Fruit fly (Drosophila melanogaster) whole organism, adult: ENCODE measurements around the gene CG14969.

Experiments used
- CG11617 ChIP-seq: fragments of 200-800 bp; sonication (Bioruptor generic); optimal IDR thresholded peaks from 2 replicates; lab custom pipeline; 2017; ENCODE audit warnings: mild to moderate bottlenecking, missing biosample characterization, missing genetic modification reagents, missing genetic modification characterization
- CG12768 ChIP-seq: fragments of 200-800 bp; sonication (Bioruptor generic); optimal IDR thresholded peaks from 2 replicates; lab custom pipeline; 2017; ENCODE audit warnings: missing biosample characterization, missing genetic modification characterization, mild to moderate bottlenecking, moderate library complexity, missing genetic modification reagents
- CG14711 ChIP-seq: fragments of 200-800 bp; sonication (Bioruptor generic); optimal IDR thresholded peaks from 2 replicates; lab custom pipeline; 2018; ENCODE audit warnings: missing biosample characterization, mild to moderate bottlenecking, missing genetic modification characterization, moderate library complexity
- CG1620 ChIP-seq: fragments of 200-800 bp; sonication (Bioruptor generic); optimal IDR thresholded peaks from 2 replicates; lab custom pipeline; 2016; ENCODE audit warnings: missing biosample characterization, missing genetic modification characterization
- CG33017 ChIP-seq: fragments of 200-800 bp; sonication (Bioruptor generic); optimal IDR thresholded peaks from 2 replicates; lab custom pipeline; 2018; ENCODE audit warnings: missing biosample characterization, mild to moderate bottlenecking, missing genetic modification characterization, moderate library complexity
- CG5204 ChIP-seq: fragments of 200-800 bp; sonication (Bioruptor generic); optimal IDR thresholded peaks from 2 replicates; lab custom pipeline; 2016; ENCODE audit warnings: missing biosample characterization, missing genetic modification characterization
- CG7045 ChIP-seq: fragments of 200-800 bp; sonication (Bioruptor generic); optimal IDR thresholded peaks from 2 replicates; lab custom pipeline; 2017; ENCODE audit warnings: missing biosample characterization, mild to moderate bottlenecking, missing genetic modification characterization
- CG7101 ChIP-seq: fragments of 200-800 bp; sonication (Bioruptor generic); optimal IDR thresholded peaks from 2 replicates; lab custom pipeline; 2018; ENCODE audit warnings: missing biosample characterization, mild to moderate bottlenecking, missing genetic modification characterization, moderate library complexity
- Clk ChIP-seq: fragments of 200-800 bp; sonication (Bioruptor generic); optimal IDR thresholded peaks from 2 replicates; lab custom pipeline; 2017; ENCODE audit warnings: missing biosample characterization, missing genetic modification characterization
- Crg-1 ChIP-seq: fragments of 200-800 bp; sonication (Bioruptor generic); optimal IDR thresholded peaks from 2 replicates; lab custom pipeline; 2016; ENCODE audit warnings: missing biosample characterization, missing genetic modification characterization
- Hr96 ChIP-seq: fragments of 200-800 bp; sonication (Bioruptor generic); optimal IDR thresholded peaks from 2 replicates; lab custom pipeline; 2016; ENCODE audit warnings: missing biosample characterization, missing genetic modification characterization
- Mnt ChIP-seq: fragments of 200-800 bp; sonication (Bioruptor generic); optimal IDR thresholded peaks from 2 replicates; lab custom pipeline; 2016; ENCODE audit warnings: missing biosample characterization, mild to moderate bottlenecking, missing genetic modification characterization
- bab1 ChIP-seq: fragments of 200-800 bp; sonication (Bioruptor generic); optimal IDR thresholded peaks from 3 replicates; lab custom pipeline; 2019; ENCODE audit warnings: missing biosample characterization, mild to moderate bottlenecking, missing genetic modification characterization, moderate library complexity
- cic ChIP-seq: fragments of 200-800 bp; sonication (Bioruptor generic); optimal IDR thresholded peaks from 2 replicates; lab custom pipeline; 2017; ENCODE audit warnings: missing biosample characterization, mild to moderate bottlenecking, missing genetic modification characterization, moderate library complexity
- cnc ChIP-seq, 2 experiments: fragments of >200 bp; optimal IDR thresholded peaks; 2 replicates each; lab custom pipeline; 2017
- kay ChIP-seq: fragments of 200-800 bp; sonication (Bioruptor generic); peaks from one replicate; lab custom pipeline; 2016; ENCODE audit warnings: missing biosample characterization, missing genetic modification characterization, borderline replicate concordance
- ovo ChIP-seq: fragments of 200-800 bp; sonication (Bioruptor generic); optimal IDR thresholded peaks from 2 replicates; lab custom pipeline; 2016; ENCODE audit warnings: missing biosample characterization, missing genetic modification characterization
- pad ChIP-seq: fragments of 200-800 bp; sonication (Bioruptor generic); optimal IDR thresholded peaks from 3 replicates; lab custom pipeline; 2017; ENCODE audit warnings: missing biosample characterization, missing genetic modification characterization, mild to moderate bottlenecking, moderate library complexity, missing genetic modification reagents
- tj ChIP-seq: fragments of 200-800 bp; sonication (Bioruptor generic); optimal IDR thresholded peaks from 3 replicates; lab custom pipeline; 2017; ENCODE audit warnings: missing biosample characterization, mild to moderate bottlenecking, missing genetic modification characterization, moderate library complexity
- toe ChIP-seq: fragments of 200-800 bp; sonication (Bioruptor generic); optimal IDR thresholded peaks from 2 replicates; lab custom pipeline; 2016; ENCODE audit warnings: missing biosample characterization, missing genetic modification characterization

Gene CG14969

DNA sequence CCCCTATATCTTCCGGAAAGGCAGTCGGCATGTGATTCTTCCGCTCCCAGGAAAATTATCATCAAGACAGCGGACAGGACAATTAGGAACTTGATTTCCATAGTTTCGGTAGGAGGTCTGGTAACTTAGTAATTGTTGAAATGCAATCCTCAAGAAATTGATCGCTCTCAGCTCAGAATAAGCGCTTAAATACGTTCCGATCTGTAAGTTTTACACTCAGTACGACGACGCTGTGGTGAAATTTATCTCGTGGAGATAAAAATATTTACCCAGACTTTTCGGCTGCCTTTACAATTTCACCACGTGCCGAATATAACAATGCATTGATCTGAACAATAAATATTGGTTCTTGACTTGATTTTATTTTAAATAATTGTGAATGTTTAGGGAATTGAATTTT, 910 bp upstream of the CG14969 start, which contains the start of gene Drsl1:
TSS of gene Drsl1 (minus strand) at position 101 of the 400 bp plus-strand sequence.
- TF ChIP-seq CG11617 (GFP tag; lab: Kevin White, UChicago) (no peak), CG12768 (no peak), kay (GFP tag; lab: Kevin White, UChicago) (no peak), CG33017 (no peak), cic (GFP tag; lab: Kevin White, UChicago) (no peak), CG7045 (GFP tag; lab: Kevin White, UChicago) (no peak)

DNA sequence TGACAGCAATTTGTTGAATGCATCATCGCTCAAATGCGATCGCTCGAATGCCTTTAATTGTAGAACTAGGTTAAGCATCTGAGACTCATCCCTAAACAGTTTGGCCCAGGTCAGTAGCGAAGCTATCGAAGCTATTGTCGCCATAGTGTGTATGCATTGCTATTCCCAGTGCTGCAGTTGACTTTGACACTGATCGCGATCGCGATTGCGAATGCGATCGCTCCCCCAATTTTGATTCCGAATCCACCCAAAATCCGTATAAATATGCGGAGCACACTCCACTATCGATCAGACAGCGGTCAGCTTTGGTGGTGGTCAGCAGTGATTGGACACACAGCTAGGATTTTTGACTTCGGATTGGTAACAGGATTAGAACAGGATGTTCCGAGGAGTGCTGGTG, 5.0 kb downstream of the CG14969 start, which contains the start of gene CG14961:
TSS of gene CG14961 (plus strand) at position 301 of the 400 bp plus-strand sequence.
- TF ChIP-seq Clk (GFP tag; lab: Kevin White, UChicago) (no peak), CG11617 (GFP tag; lab: Kevin White, UChicago) (no peak)

DNA sequence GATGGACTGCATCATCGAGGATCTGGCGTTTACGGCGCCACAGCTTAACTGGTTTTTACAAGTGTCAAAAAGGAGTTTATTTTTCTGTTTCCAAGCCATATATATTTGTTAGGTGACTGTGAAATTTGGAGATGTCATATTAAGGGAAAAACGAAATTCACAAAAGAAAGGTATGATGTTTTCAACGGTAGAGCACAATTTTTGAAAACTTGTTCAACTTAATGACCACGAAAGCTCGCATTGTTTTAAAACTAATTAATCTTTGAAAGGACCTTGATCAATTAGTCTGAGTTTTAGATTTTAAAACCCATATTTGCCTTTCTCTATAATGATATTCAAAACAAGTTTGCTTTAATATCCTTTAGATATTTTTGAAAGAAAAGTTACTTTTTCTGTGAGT, 6.0 kb downstream of the CG14969 start, which contains the start of gene Strip:
TSS of gene Strip (minus strand) at position 101 of the 400 bp plus-strand sequence.
- TF ChIP-seq CG14711 (tag; lab: Kevin White, UChicago): no peak
- no peak for TF ChIP-seq CG33017
- TF ChIP-seq CG7045 (GFP tag; lab: Kevin White, UChicago): no peak
- no peak for TF ChIP-seq CG7101 (tag; lab: Kevin White, UChicago)
- no peak for TF ChIP-seq CG11617 (GFP tag; lab: Kevin White, UChicago)
- TF ChIP-seq bab1 (GFP tag; lab: Kevin White, UChicago): no peak
- TF ChIP-seq cnc (optimal IDR thresholded peaks at IDR 0.05; lab: Kevin White, UChicago): no peak
- no peak for TF ChIP-seq Crg-1 (GFP tag; lab: Kevin White, UChicago)
- TF ChIP-seq CG5204 (GFP tag; lab: Kevin White, UChicago): no peak
- TF ChIP-seq kay (GFP tag; lab: Kevin White, UChicago): no peak

dm6 chr3L:3325925-3326903, 8.6 kb downstream of the CG14969 start, which contains the start of gene Gtpx:
Gene Gtpx (plus strand): TSS chr3L:3326265.
- TF ChIP-seq Hr96 (GFP tag; lab: Kevin White, UChicago) (peak; percentile 35), CG11617 (GFP tag; lab: Kevin White, UChicago) (peak; percentile 73), pad (peak; percentile 35), kay (GFP tag; lab: Kevin White, UChicago) (no peak), CG12768 (peak; percentile 57), ovo (GFP tag; lab: Kevin White, UChicago) (peak; percentile 25), Crg-1 (GFP tag; lab: Kevin White, UChicago) (peak; percentile 63), CG7045 (GFP tag; lab: Kevin White, UChicago) (no peak), Mnt (GFP tag; lab: Kevin White, UChicago) (peak; percentile 26), CG1620 (GFP tag; lab: Kevin White, UChicago) (peak; percentile 63), cic (GFP tag; lab: Kevin White, UChicago) (peak; percentile 65), CG14711 (tag; lab: Kevin White, UChicago) (peak; percentile 93), CG5204 (GFP tag; lab: Kevin White, UChicago) (no peak), Clk (GFP tag; lab: Kevin White, UChicago) (no peak), toe (GFP tag; lab: Kevin White, UChicago) (peak; percentile 72), cnc (optimal IDR thresholded peaks at IDR 0.05; lab: Kevin White, UChicago) (peak; percentile 80 to 98), tj (GFP tag; lab: Kevin White, UChicago) (peak; percentile 71), bab1 (GFP tag; lab: Kevin White, UChicago) (no peak), CG33017 (peak; percentile 8), CG7101 (tag; lab: Kevin White, UChicago) (peak; percentile 60)

DNA sequence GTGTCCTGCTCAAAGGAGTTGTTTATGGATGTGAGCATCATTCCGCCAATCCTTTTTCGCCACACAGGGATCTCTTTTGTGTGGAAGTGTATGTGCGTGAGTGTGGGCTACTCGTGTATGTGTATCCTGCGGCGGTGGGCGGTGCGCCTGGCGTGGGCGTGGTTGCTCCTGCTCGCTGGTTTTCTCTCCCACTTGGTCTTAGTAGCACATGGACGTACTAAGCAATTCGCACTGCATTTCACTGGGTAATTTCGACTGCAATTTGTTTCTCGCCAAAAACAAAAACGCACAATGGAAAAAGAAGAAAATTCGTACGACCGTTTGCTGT, 9.2 kb downstream of the CG14969 start:
- TF ChIP-seq Crg-1 (GFP tag; lab: Kevin White, UChicago) (no peak), ovo (GFP tag; lab: Kevin White, UChicago) (no peak), CG7045 (GFP tag; lab: Kevin White, UChicago) (no peak), kay (GFP tag; lab: Kevin White, UChicago) (no peak)

- TF ChIP-seq CG7045 (GFP tag; lab: Kevin White, UChicago): no peak
- peak; percentile 75 for TF ChIP-seq cic (GFP tag; lab: Kevin White, UChicago)
- peak; percentile 0 for TF ChIP-seq toe (GFP tag; lab: Kevin White, UChicago)
- peak; percentile 37 for TF ChIP-seq bab1 (GFP tag; lab: Kevin White, UChicago)
- peak; percentile 34 for TF ChIP-seq CG12768
- no peak for TF ChIP-seq kay (GFP tag; lab: Kevin White, UChicago)
- peak; percentile 5 for TF ChIP-seq Hr96 (GFP tag; lab: Kevin White, UChicago)
- no peak for TF ChIP-seq pad
- TF ChIP-seq tj (GFP tag; lab: Kevin White, UChicago): no peak
- TF ChIP-seq CG5204 (GFP tag; lab: Kevin White, UChicago): no peak
- peak; percentile 55 for TF ChIP-seq CG7101 (tag; lab: Kevin White, UChicago)
- peak in 1 of 2 experiments; percentile 4 for TF ChIP-seq cnc (optimal IDR thresholded peaks at IDR 0.05; lab: Kevin White, UChicago)
- TF ChIP-seq CG33017: peak; percentile 48
- TF ChIP-seq Clk (GFP tag; lab: Kevin White, UChicago): peak; percentile 35
- peak; percentile 5 for TF ChIP-seq Crg-1 (GFP tag; lab: Kevin White, UChicago)
- no peak for TF ChIP-seq CG14711 (tag; lab: Kevin White, UChicago)
These were observed 14.6 kb downstream of the CG14969 start for dm6 chr3L:3319992-3320732.
